Worm (Caenorhabditis elegans) whole organism, mixed stage, embryonic: Measurements from ENCODE around the gene F38E11.6.

Experiments used
- bed-3 ChIP-seq: fragments of 200-800 bp; sonication (Bioruptor generic); optimal IDR thresholded peaks from 3 replicates; lab custom pipeline; 2018; ENCODE audit warnings: mild to moderate bottlenecking, missing genetic modification characterization, moderate library complexity, missing compliant biosample characterization
- ces-1 ChIP-seq: fragments of 150-350 bp; optimal IDR thresholded peaks from 2 replicates; lab custom pipeline; 2014; ENCODE audit warnings: missing biosample characterization, missing genetic modification reagents, missing genetic modification characterization
- drap-1 ChIP-seq: fragments of 200-800 bp; sonication (Bioruptor generic); optimal IDR thresholded peaks from 3 replicates; lab custom pipeline; 2018; ENCODE audit warnings: mild to moderate bottlenecking, missing genetic modification characterization, missing compliant biosample characterization
- lsy-2 ChIP-seq: fragments of 150-350 bp; optimal IDR thresholded peaks from 2 replicates; lab custom pipeline; 2014; ENCODE audit warnings: missing biosample characterization, missing genetic modification characterization
- mls-2 ChIP-seq: sonication (generic microtip); optimal IDR thresholded peaks from 2 replicates; lab custom pipeline; 2016; ENCODE audit warnings: mild to moderate bottlenecking, missing genetic modification characterization, moderate library complexity, missing compliant biosample characterization
- nhr-12 ChIP-seq: fragments of 150-350 bp; optimal IDR thresholded peaks from 2 replicates; lab custom pipeline; 2014; ENCODE audit warnings: missing biosample characterization, missing genetic modification characterization
- nhr-28 ChIP-seq: fragments of 150-350 bp; optimal IDR thresholded peaks from 2 replicates; lab custom pipeline; 2014; ENCODE audit warnings: missing biosample characterization, missing genetic modification characterization
- nhr-76 ChIP-seq: sonication (generic microtip); optimal IDR thresholded peaks from 2 replicates; lab custom pipeline; 2017; ENCODE audit warnings: missing biosample characterization, missing genetic modification characterization
- pha-4 ChIP-seq: fragments of 150-350 bp; optimal IDR thresholded peaks from 2 replicates; lab custom pipeline; 2018; ENCODE audit warnings: missing biosample characterization, missing genetic modification reagents, missing genetic modification characterization
- snpc-4 ChIP-seq: fragments of 150-350 bp; optimal IDR thresholded peaks from 2 replicates; lab custom pipeline; 2014; ENCODE audit warnings: missing biosample characterization, missing genetic modification characterization
- sptf-1 ChIP-seq: sonication (generic microtip); optimal IDR thresholded peaks from 2 replicates; lab custom pipeline; 2017; ENCODE audit warnings: mild to moderate bottlenecking, missing genetic modification characterization, moderate library complexity, missing compliant biosample characterization
- unc-39 ChIP-seq: fragments of 150-350 bp; optimal IDR thresholded peaks from 2 replicates; lab custom pipeline; 2014; ENCODE audit warnings: missing biosample characterization, missing genetic modification characterization
- unc-62 ChIP-seq: fragments of 150-350 bp; optimal IDR thresholded peaks from 2 replicates; lab custom pipeline; 2014; ENCODE audit warnings: missing biosample characterization, missing genetic modification reagents, missing genetic modification characterization

ce11 chrIV:9498088-9498487 is 30.8 kb upstream of the F38E11.6 start, which contains the start of gene sru-4:
- TF ChIP-seq snpc-4 (tag; lab: Kevin White, UChicago): no peak
- no peak for TF ChIP-seq nhr-76 (tag; lab: Kevin White, UChicago)
- TF ChIP-seq lsy-2 (tag; lab: Kevin White, UChicago): no peak
- no peak for TF ChIP-seq nhr-12
- no peak for TF ChIP-seq bed-3 (GFP tag; lab: Kevin White, UChicago)
- no peak for TF ChIP-seq mls-2 (tag; lab: Kevin White, UChicago)
- TF ChIP-seq unc-62 (GFP tag; lab: Kevin White, UChicago): no peak
- no peak for TF ChIP-seq unc-39 (tag; lab: Kevin White, UChicago)
- no peak for TF ChIP-seq ces-1
- no peak for TF ChIP-seq nhr-28 (tag; lab: Kevin White, UChicago)
- no peak for TF ChIP-seq sptf-1 (tag; lab: Kevin White, UChicago)
- no peak for TF ChIP-seq pha-4
- TF ChIP-seq drap-1 (GFP tag; lab: Kevin White, UChicago): no peak
